Worm (Caenorhabditis elegans): ENCODE measurements around the gene sod-3.

DNA sequence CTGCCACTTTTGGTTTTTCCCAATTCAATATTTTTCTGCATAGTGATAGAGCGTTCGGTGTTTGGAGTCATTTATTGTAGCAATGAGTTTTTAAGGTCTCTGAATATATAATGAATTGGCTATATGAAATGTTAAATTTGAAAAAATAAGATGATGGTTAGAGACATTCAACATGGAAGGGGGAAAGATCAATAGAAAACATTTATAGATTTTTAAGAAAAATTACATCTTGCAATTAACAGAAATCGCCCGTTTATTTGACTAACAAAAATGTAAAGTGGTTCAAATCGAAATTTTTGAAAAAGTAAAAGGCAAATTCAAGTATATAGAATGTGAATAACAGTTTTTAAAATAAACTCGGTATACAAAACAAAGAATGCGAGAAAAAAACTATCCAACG lies 18.0 kb downstream of the sod-3 start, which contains the start of gene lido-5:
- no peak for TF ChIP-seq aly-1 (tag; optimal IDR thresholded peaks at IDR 0.05)
- no peak for TF ChIP-seq ets-7 (tag; optimal IDR thresholded peaks at IDR 0.05)
- TF ChIP-seq ceh-13 (GFP tag; optimal IDR thresholded peaks at IDR 0.05): no peak
- no peak for TF ChIP-seq pes-1 (GFP tag; IDR thresholded peaks at IDR 0.05)
- TF ChIP-seq hmg-4 (GFP tag; optimal IDR thresholded peaks at IDR 0.05): no peak
- TF ChIP-seq ama-1 (optimal IDR thresholded peaks at IDR 0.05): no peak
- TF ChIP-seq F13C5.2 (tag; optimal IDR thresholded peaks at IDR 0.05): no peak
- no peak for TF ChIP-seq hnd-1 (tag; optimal IDR thresholded peaks at IDR 0.05)
- TF ChIP-seq tbx-11 (GFP tag; IDR thresholded peaks at IDR 0.05): no peak
- TF ChIP-seq sea-1 (GFP tag; conservative IDR thresholded peaks at IDR 0.05): no peak
